Fruit fly (Drosophila melanogaster) whole organism, embryonic: ENCODE results near the gene Plap.

Experiments
- BtbVII ChIP-seq: fragments of 200-800 bp; sonication (Bioruptor generic); optimal IDR thresholded peaks from 3 replicates; lab custom pipeline; 2017; ENCODE audit warnings: missing biosample characterization, mild to moderate bottlenecking, missing genetic modification characterization
- CG1024 ChIP-seq: fragments of 200-800 bp; sonication (Bioruptor generic); IDR thresholded peaks from 2 replicates; pipeline ENCODE4 v1.3.6; 2022; ENCODE audit warnings: missing biosample characterization, missing genetic modification characterization
- CG10274 ChIP-seq: fragments of 200-800 bp; sonication (Bioruptor generic); optimal IDR thresholded peaks from 3 replicates; lab custom pipeline; 2017; ENCODE audit warnings: missing biosample characterization, mild to moderate bottlenecking, missing genetic modification characterization
- CG11085 ChIP-seq: fragments of 200-800 bp; sonication (Bioruptor generic); IDR thresholded peaks from 2 replicates; pipeline ENCODE4 v1.3.6; 2022; ENCODE audit warnings: missing biosample characterization, missing genetic modification characterization
- CG11696 ChIP-seq: fragments of 200-800 bp; sonication (Bioruptor generic); IDR thresholded peaks from 2 replicates; pipeline ENCODE4 v1.3.6; 2022; ENCODE audit warnings: missing biosample characterization, missing genetic modification characterization
- CG11723 ChIP-seq: fragments of 200-800 bp; sonication (Bioruptor generic); optimal IDR thresholded peaks from 2 replicates; lab custom pipeline; 2017; ENCODE audit warnings: missing biosample characterization, mild to moderate bottlenecking, missing genetic modification characterization
- CG12236 ChIP-seq: fragments of 200-800 bp; sonication (Bioruptor generic); optimal IDR thresholded peaks from 2 replicates; lab custom pipeline; 2016; ENCODE audit warnings: missing biosample characterization, missing genetic modification characterization
- CG13424 ChIP-seq: fragments of 200-800 bp; sonication (Bioruptor generic); optimal IDR thresholded peaks from 2 replicates; lab custom pipeline; 2019; ENCODE audit warnings: missing biosample characterization, mild to moderate bottlenecking, missing genetic modification characterization, moderate library complexity
- CG13894 ChIP-seq: fragments of 200-800 bp; sonication (Bioruptor generic); optimal IDR thresholded peaks from 3 replicates; lab custom pipeline; 2018; ENCODE audit warnings: missing biosample characterization, mild to moderate bottlenecking, missing genetic modification characterization, moderate library complexity
- CG15073 ChIP-seq: fragments of 200-800 bp; sonication (Bioruptor generic); optimal IDR thresholded peaks from 2 replicates; lab custom pipeline; 2016; ENCODE audit warnings: missing biosample characterization, missing genetic modification characterization
- CG15479 ChIP-seq: fragments of 200-800 bp; sonication (Bioruptor generic); optimal IDR thresholded peaks from 3 replicates; lab custom pipeline; 2019; ENCODE audit warnings: missing biosample characterization, mild to moderate bottlenecking, missing genetic modification characterization, moderate library complexity
- CG1602 ChIP-seq: fragments of 200-800 bp; sonication (Bioruptor generic); optimal IDR thresholded peaks from 3 replicates; lab custom pipeline; 2016; ENCODE audit warnings: missing biosample characterization, missing genetic modification characterization
- CG17359 ChIP-seq: fragments of 200-800 bp; sonication (Bioruptor generic); optimal IDR thresholded peaks from 3 replicates; lab custom pipeline; 2018; ENCODE audit warnings: missing biosample characterization, mild to moderate bottlenecking, missing genetic modification characterization, moderate library complexity
- CG17361 ChIP-seq: fragments of 200-800 bp; sonication (Bioruptor generic); IDR thresholded peaks from 3 replicates; pipeline ENCODE4 v1.3.6; 2022; ENCODE audit warnings: missing biosample characterization, missing genetic modification characterization
- CG2678 ChIP-seq: fragments of 200-800 bp; sonication (Bioruptor generic); optimal IDR thresholded peaks from 3 replicates; lab custom pipeline; 2019; ENCODE audit warnings: missing biosample characterization, mild to moderate bottlenecking, missing genetic modification characterization, moderate library complexity
- CG2889 ChIP-seq: fragments of 200-800 bp; sonication (Bioruptor generic); IDR thresholded peaks from 3 replicates; pipeline ENCODE4 v1.3.6; 2022; ENCODE audit warnings: missing biosample characterization, missing genetic modification characterization
- CG3407 ChIP-seq: fragments of 200-800 bp; sonication (Bioruptor generic); optimal IDR thresholded peaks from 2 replicates; lab custom pipeline; 2018; ENCODE audit warnings: missing biosample characterization, mild to moderate bottlenecking, missing genetic modification characterization
- CG5245 ChIP-seq: fragments of 200-800 bp; sonication (Bioruptor generic); optimal IDR thresholded peaks from 3 replicates; lab custom pipeline; 2016; ENCODE audit warnings: missing biosample characterization, missing genetic modification characterization
- CG6272 ChIP-seq: fragments of 200-800 bp; sonication (Bioruptor generic); IDR thresholded peaks from 2 replicates; pipeline ENCODE4 v1.3.6; 2022; ENCODE audit warnings: missing biosample characterization, missing genetic modification characterization
- CG6791 ChIP-seq: fragments of 200-800 bp; sonication (Bioruptor generic); IDR thresholded peaks from 3 replicates; pipeline ENCODE4 v1.3.6; 2022; ENCODE audit warnings: missing biosample characterization, missing genetic modification characterization; ENCODE audit not compliant: partially characterized antibody
- CG7745 ChIP-seq: fragments of 200-800 bp; sonication (Bioruptor generic); optimal IDR thresholded peaks from 2 replicates; lab custom pipeline; 2018; ENCODE audit warnings: missing biosample characterization, mild to moderate bottlenecking, missing genetic modification characterization, moderate library complexity
- Doc3 ChIP-seq: fragments of 200-800 bp; sonication (Bioruptor generic); IDR thresholded peaks from 3 replicates; pipeline ENCODE4 v1.3.6; 2022; ENCODE audit warnings: missing biosample characterization, missing genetic modification characterization; ENCODE audit not compliant: partially characterized antibody
- E2f1 ChIP-seq: fragments of 200-800 bp; sonication (Bioruptor generic); IDR thresholded peaks from 2 replicates; pipeline ENCODE4 v1.3.6; 2022; ENCODE audit warnings: missing biosample characterization, missing genetic modification characterization
- E2f2 ChIP-seq: fragments of 200-800 bp; sonication (Bioruptor generic); IDR thresholded peaks from 2 replicates; pipeline ENCODE4 v1.3.6; 2022; ENCODE audit warnings: missing biosample characterization, missing genetic modification characterization
- Elba2 ChIP-seq: fragments of 200-800 bp; sonication (Bioruptor generic); optimal IDR thresholded peaks from 3 replicates; lab custom pipeline; 2016; ENCODE audit warnings: missing biosample characterization, missing genetic modification characterization
- HLH4C ChIP-seq: fragments of 200-800 bp; sonication (Bioruptor generic); IDR thresholded peaks from 3 replicates; pipeline ENCODE4 v1.3.6; 2022; ENCODE audit warnings: missing biosample characterization, missing genetic modification characterization; ENCODE audit not compliant: partially characterized antibody
- Hr39 ChIP-seq: fragments of >200 bp; optimal IDR thresholded peaks from 2 replicates; lab custom pipeline; 2017
- NC2β ChIP-seq: fragments of 200-800 bp; sonication (Bioruptor generic); optimal IDR thresholded peaks from 2 replicates; lab custom pipeline; 2016; ENCODE audit warnings: missing biosample characterization, missing genetic modification characterization
- NfI ChIP-seq: fragments of 200-800 bp; sonication (Bioruptor generic); optimal IDR thresholded peaks from 3 replicates; lab custom pipeline; 2018; ENCODE audit warnings: missing biosample characterization, mild to moderate bottlenecking, missing genetic modification characterization, moderate library complexity
- Opbp ChIP-seq: fragments of 200-800 bp; sonication (Bioruptor generic); IDR thresholded peaks from 3 replicates; pipeline ENCODE4 v1.3.6; 2022; ENCODE audit warnings: missing biosample characterization, missing genetic modification characterization; ENCODE audit not compliant: partially characterized antibody
- Rx ChIP-seq: fragments of 200-800 bp; sonication (Bioruptor generic); IDR thresholded peaks from 2 replicates; pipeline ENCODE4 v1.3.6; 2022; ENCODE audit warnings: missing biosample characterization, missing genetic modification characterization
- Sox102F ChIP-seq: fragments of 200-800 bp; sonication (Bioruptor generic); optimal IDR thresholded peaks from 2 replicates; lab custom pipeline; 2018; ENCODE audit warnings: missing biosample characterization, mild to moderate bottlenecking, missing genetic modification characterization, moderate library complexity
- Trl ChIP-seq, 3 experiments: fragments of >200 bp in 2 of 3; fragments of 200-800 bp in 1 of 3; sonication (Bioruptor generic) in 1 of 3; optimal IDR thresholded peaks; 2 replicates in 1 of 3; 3 replicates in 2 of 3; lab custom pipeline; 2016 to 2017; ENCODE audit warnings: missing biosample characterization in 1 of 3, missing genetic modification characterization in 1 of 3
- ap ChIP-seq: fragments of 200-800 bp; sonication (Bioruptor generic); IDR thresholded peaks from 2 replicates; pipeline ENCODE4 v1.3.6; 2022; ENCODE audit warnings: missing biosample characterization, missing genetic modification characterization
- cad ChIP-seq: fragments of >200 bp; optimal IDR thresholded peaks from 2 replicates; lab custom pipeline; 2017; ENCODE audit warnings: missing biosample characterization, missing genetic modification characterization
- cwo ChIP-seq: fragments of 200-800 bp; sonication (Bioruptor generic); optimal IDR thresholded peaks from 3 replicates; lab custom pipeline; 2017; ENCODE audit warnings: missing biosample characterization, missing genetic modification characterization, mild to moderate bottlenecking, moderate library complexity, missing genetic modification reagents
- danr ChIP-seq: fragments of 200-800 bp; sonication (Bioruptor generic); IDR thresholded peaks from 2 replicates; pipeline ENCODE4 v1.3.6; 2022; ENCODE audit warnings: missing biosample characterization, missing genetic modification characterization
- gro ChIP-seq: fragments of 200-800 bp; sonication (Bioruptor generic); optimal IDR thresholded peaks from 2 replicates; lab custom pipeline; 2016; ENCODE audit warnings: missing biosample characterization, missing genetic modification characterization
- hb ChIP-seq: fragments of 200-800 bp; sonication (Bioruptor generic); IDR thresholded peaks from 3 replicates; pipeline ENCODE4 v1.3.6; 2022; ENCODE audit warnings: missing biosample characterization, missing genetic modification characterization; ENCODE audit not compliant: partially characterized antibody
- insv ChIP-seq, 2 experiments: fragments of 200-800 bp; sonication (Bioruptor generic); optimal IDR thresholded peaks; 3 replicates each; lab custom pipeline; 2016 to 2018; ENCODE audit warnings: missing biosample characterization in 2 of 2, missing genetic modification characterization in 2 of 2
- jumu ChIP-seq: fragments of 200-800 bp; sonication (Bioruptor generic); optimal IDR thresholded peaks from 3 replicates; lab custom pipeline; 2016; ENCODE audit warnings: missing biosample characterization, missing genetic modification characterization
- lola ChIP-seq, 3 experiments: fragments of >200 bp in 2 of 3; fragments of 200-800 bp in 1 of 3; sonication (Bioruptor generic) in 1 of 3; optimal IDR thresholded peaks; 2 replicates each; lab custom pipeline; 2017 to 2019; ENCODE audit warnings: missing biosample characterization in 3 of 3, missing genetic modification characterization in 3 of 3, mild to moderate bottlenecking in 1 of 3, moderate library complexity in 1 of 3
- oc ChIP-seq: fragments of 200-800 bp; sonication (Bioruptor generic); optimal IDR thresholded peaks from 2 replicates; lab custom pipeline; 2018; ENCODE audit warnings: missing biosample characterization, mild to moderate bottlenecking, missing genetic modification characterization, moderate library complexity
- row ChIP-seq: fragments of 200-800 bp; sonication (Bioruptor generic); IDR thresholded peaks from 3 replicates; pipeline ENCODE4 v1.3.6; 2022; ENCODE audit warnings: missing biosample characterization, missing genetic modification characterization
- ssp ChIP-seq: fragments of 200-800 bp; sonication (Bioruptor generic); IDR thresholded peaks from 2 replicates; pipeline ENCODE4 v1.3.6; 2022; ENCODE audit warnings: missing biosample characterization, missing genetic modification characterization
- tap ChIP-seq: fragments of 200-800 bp; optimal IDR thresholded peaks from 3 replicates; lab custom pipeline; 2019; ENCODE audit warnings: missing biosample characterization, mild to moderate bottlenecking, missing genetic modification characterization, moderate library complexity
- tio ChIP-seq: fragments of 200-800 bp; sonication (Bioruptor generic); optimal IDR thresholded peaks from 2 replicates; lab custom pipeline; 2017; ENCODE audit warnings: missing biosample characterization, missing genetic modification characterization, inconsistent platforms
- tna ChIP-seq: fragments of 200-800 bp; sonication (Bioruptor generic); IDR thresholded peaks from 2 replicates; pipeline ENCODE4 v1.3.6; 2022; ENCODE audit warnings: missing biosample characterization, missing genetic modification characterization; ENCODE audit not compliant: partially characterized antibody
- twi ChIP-seq: fragments of 200-800 bp; optimal IDR thresholded peaks from 2 replicates; lab custom pipeline; 2019; ENCODE audit warnings: missing biosample characterization, mild to moderate bottlenecking, missing genetic modification characterization, moderate library complexity
- unpg ChIP-seq: fragments of 200-800 bp; sonication (Bioruptor generic); optimal IDR thresholded peaks from 3 replicates; lab custom pipeline; 2018; ENCODE audit warnings: missing biosample characterization, mild to moderate bottlenecking, missing genetic modification characterization, moderate library complexity

The Plap gene

dm6 chr2L:1172704-1173107 lies 2.5 kb upstream of the Plap start, which contains the start of the genes Charon and CG4887 (continued):
- TF ChIP-seq Sox102F (GFP tag; lab: Kevin White, UChicago), result no peak
- TF ChIP-seq twi, result peak; percentile 70
- TF ChIP-seq ap, result peak; percentile 51
- no peak for TF ChIP-seq tio
- TF ChIP-seq HLH4C (GFP tag; lab: Robert Waterston, UW), result peak; percentile 57; the same call in 2 of the 3 replicates
- no peak for TF ChIP-seq Hr39 (lab: Kevin White, UChicago)
- no peak for TF ChIP-seq tna (GFP tag; lab: Robert Waterston, UW)
- no peak for TF ChIP-seq tap
- TF ChIP-seq CG11085 (GFP tag; lab: Robert Waterston, UW), result peak; percentile 74
- TF ChIP-seq CG15073 (GFP tag; lab: Kevin White, UChicago), result no peak
- peak; percentile 90 for TF ChIP-seq CG13424 (tag; lab: Kevin White, UChicago)
- peak; percentile 65; the same call in 2 of the 3 replicates for TF ChIP-seq Doc3
- no peak for TF ChIP-seq BtbVII (GFP tag; lab: Kevin White, UChicago)
- no peak; the same call in 2 of the 3 replicates for TF ChIP-seq CG17361 (GFP tag; lab: Robert Waterston, UW)
- peak; percentile 48 for TF ChIP-seq cwo (GFP tag; lab: Kevin White, UChicago)
- no peak for TF ChIP-seq CG3407 (GFP tag; lab: Kevin White, UChicago)
- no peak for TF ChIP-seq hb
- TF ChIP-seq Rx, result peak; percentile 61
- peak in 1 of 2 experiments; percentile 58 for TF ChIP-seq insv (GFP tag; optimal IDR thresholded peaks at IDR 0.05; lab: Kevin White, UChicago)
- TF ChIP-seq CG1602 (GFP tag; lab: Kevin White, UChicago), result peak; percentile 83
- no peak for TF ChIP-seq unpg (GFP tag; lab: Kevin White, UChicago)
- TF ChIP-seq E2f1 (GFP tag; lab: Robert Waterston, UW), result peak; percentile 77
- peak; percentile 85 for TF ChIP-seq NfI (GFP tag; lab: Kevin White, UChicago)
- no peak for TF ChIP-seq CG15479 (GFP tag; lab: Kevin White, UChicago)
- peak; percentile 3 for TF ChIP-seq CG10274
- peak in 1 of 3 experiments; percentile 82 for TF ChIP-seq lola (GFP tag; optimal IDR thresholded peaks at IDR 0.05; lab: Kevin White, UChicago)
- TF ChIP-seq jumu (GFP tag; lab: Kevin White, UChicago), result peak; percentile 89
- peak; percentile 62; the same call in 1 of the 2 replicates for TF ChIP-seq danr
- no peak for TF ChIP-seq CG11696
- TF ChIP-seq CG11723, result no peak
- peak; percentile 83 for TF ChIP-seq gro (GFP tag; lab: Kevin White, UChicago)
- no peak for TF ChIP-seq CG7745 (tag; lab: Kevin White, UChicago)
- TF ChIP-seq Trl (optimal IDR thresholded peaks at IDR 0.05; lab: Kevin White, UChicago), result no peak
- peak; percentile 86 for TF ChIP-seq Trl (GFP tag; optimal IDR thresholded peaks at IDR 0.05; lab: Kevin White, UChicago)
- 0 out of 3 replicates have a peak, but pooled peaks have one; percentile 51 for TF ChIP-seq Opbp (GFP tag; lab: Robert Waterston, UW)
- peak; percentile 86 for TF ChIP-seq CG13894
- TF ChIP-seq CG2678, result no peak
- peak; percentile 79 for TF ChIP-seq NC2β (GFP tag; lab: Kevin White, UChicago)
- TF ChIP-seq CG12236 (GFP tag; lab: Kevin White, UChicago), result peak; percentile 40
- no peak for TF ChIP-seq CG17359 (tag; lab: Kevin White, UChicago)
- no peak for TF ChIP-seq cad (GFP tag; lab: Kevin White, UChicago)
- peak; percentile 71 for TF ChIP-seq ssp (GFP tag; lab: Robert Waterston, UW)
- TF ChIP-seq CG5245 (GFP tag; lab: Kevin White, UChicago), result peak; percentile 66
- TF ChIP-seq Elba2 (GFP tag; lab: Kevin White, UChicago), result peak; percentile 87
- peak; percentile 95 for TF ChIP-seq row
- TF ChIP-seq E2f2 (GFP tag; lab: Robert Waterston, UW), result peak; percentile 65; the same call in 1 of the 2 replicates
- peak; percentile 53; the same call in 1 of the 2 replicates for TF ChIP-seq CG1024 (GFP tag; lab: Robert Waterston, UW)
- 0 out of 3 replicates have a peak, but pooled peaks have one; percentile 37 for TF ChIP-seq CG6791 (GFP tag; lab: Robert Waterston, UW)
- peak; percentile 68 for TF ChIP-seq CG2889 (GFP tag; lab: Robert Waterston, UW)
- peak; percentile 77 for TF ChIP-seq CG6272 (GFP tag; lab: Robert Waterston, UW)
- no peak for TF ChIP-seq oc (tag; lab: Kevin White, UChicago)
